Worm (Caenorhabditis elegans) whole organism, late embryonic: ENCODE data around the gene C24D10.6.

Experiments
- K02D7.2 ChIP-seq: sonication (generic microtip); optimal IDR thresholded peaks from 2 replicates; lab custom pipeline; 2017; ENCODE audit warnings: mild to moderate bottlenecking, missing genetic modification characterization, missing compliant biosample characterization
- ceh-19 ChIP-seq: fragments of 200-800 bp; sonication (Bioruptor generic); optimal IDR thresholded peaks from 2 replicates; lab custom pipeline; 2018; ENCODE audit warnings: mild to moderate bottlenecking, missing genetic modification characterization, missing compliant biosample characterization
- ceh-2 ChIP-seq: sonication (generic microtip); optimal IDR thresholded peaks from 2 replicates; lab custom pipeline; 2016; ENCODE audit warnings: missing genotype, missing genetic modification characterization, missing compliant biosample characterization
- ceh-24 ChIP-seq: sonication (generic microtip); optimal IDR thresholded peaks from 2 replicates; lab custom pipeline; 2016; ENCODE audit warnings: mild to moderate bottlenecking, missing genetic modification characterization, missing compliant biosample characterization
- ceh-30 ChIP-seq: fragments of 150-350 bp; optimal IDR thresholded peaks from 2 replicates; lab custom pipeline; 2014; ENCODE audit warnings: missing biosample characterization, missing genetic modification characterization
- ceh-9 ChIP-seq: sonication (generic microtip); optimal IDR thresholded peaks from 2 replicates; lab custom pipeline; 2016; ENCODE audit warnings: mild to moderate bottlenecking, missing genetic modification characterization, inconsistent platforms, missing compliant biosample characterization
- fkh-6 ChIP-seq: sonication (generic microtip); optimal IDR thresholded peaks from 2 replicates; lab custom pipeline; 2016; ENCODE audit warnings: missing genetic modification characterization, missing compliant biosample characterization
- hlh-6 ChIP-seq: sonication (generic microtip); optimal IDR thresholded peaks from 2 replicates; lab custom pipeline; 2016; ENCODE audit warnings: missing genotype, missing genetic modification characterization, missing compliant biosample characterization
- lim-6 ChIP-seq: sonication (generic microtip); optimal IDR thresholded peaks from 2 replicates; lab custom pipeline; 2016; ENCODE audit warnings: missing genetic modification characterization, missing compliant biosample characterization
- lin-11 ChIP-seq: fragments of 200-800 bp; sonication (Bioruptor generic); optimal IDR thresholded peaks from 2 replicates; lab custom pipeline; 2018; ENCODE audit warnings: mild to moderate bottlenecking, missing genetic modification characterization, missing compliant biosample characterization
- madf-2 ChIP-seq: sonication (generic microtip); optimal IDR thresholded peaks from 2 replicates; lab custom pipeline; 2017; ENCODE audit warnings: missing genetic modification characterization, missing compliant biosample characterization
- pat-9 ChIP-seq: fragments of 200-800 bp; sonication (Bioruptor generic); optimal IDR thresholded peaks from 2 replicates; lab custom pipeline; 2018; ENCODE audit warnings: mild to moderate bottlenecking, missing genetic modification characterization, moderate library complexity, missing compliant biosample characterization
- ref-2 ChIP-seq: sonication (generic microtip); optimal IDR thresholded peaks from 2 replicates; lab custom pipeline; 2016; ENCODE audit warnings: missing genetic modification characterization, missing compliant biosample characterization
- rnt-1 ChIP-seq: sonication (generic microtip); optimal IDR thresholded peaks from 2 replicates; lab custom pipeline; 2016; ENCODE audit warnings: missing genetic modification characterization, missing compliant biosample characterization
- unc-3 ChIP-seq, 2 experiments: fragments of 200-800 bp in 1 of 2; sonication (Bioruptor generic) in 1 of 2; sonication (generic microtip) in 1 of 2; conservative IDR thresholded peaks in 1 of 2; optimal IDR thresholded peaks in 1 of 2; 2 replicates each; pipeline versions ENCODE4 v1.3.6 to Lab custom; 2016 to 2022; ENCODE audit warnings: missing compliant biosample characterization in 2 of 2, missing genetic modification characterization in 2 of 2, missing genetic modification reagents in 1 of 2

The C24D10.6 gene

ce11 chrIV:5109943-5110342 lies 50.1 kb downstream of the C24D10.6 start:
- TF ChIP-seq lin-11 (tag; lab: Kevin White, UChicago) (no peak), lim-6 (tag; lab: Kevin White, UChicago) (no peak), ceh-19 (GFP tag; lab: Kevin White, UChicago) (no peak), ref-2 (tag; lab: Kevin White, UChicago) (no peak), ceh-30 (tag; lab: Kevin White, UChicago) (no peak), ceh-9 (tag; lab: Kevin White, UChicago) (no peak), fkh-6 (tag; lab: Kevin White, UChicago) (no peak), K02D7.2 (tag; lab: Kevin White, UChicago) (no peak), rnt-1 (no peak), madf-2 (tag; lab: Kevin White, UChicago) (no peak), ceh-2 (tag; lab: Kevin White, UChicago) (no peak), hlh-6 (tag; lab: Kevin White, UChicago) (no peak), pat-9 (tag; lab: Kevin White, UChicago) (no peak), unc-3 (GFP tag; conservative IDR thresholded peaks at IDR 0.05; lab: Robert Waterston, UW) (no peak), unc-3 (tag; optimal IDR thresholded peaks at IDR 0.05; lab: Kevin White, UChicago) (no peak), ceh-24 (no peak)
